Worm (Caenorhabditis elegans) whole organism, L1 larva: Measurements from ENCODE around the gene srbc-59.

Experiments used
- C16A3.4 ChIP-seq: fragments of 150-350 bp; optimal IDR thresholded peaks from 2 replicates; lab custom pipeline; 2014; ENCODE audit warnings: missing biosample characterization, missing genetic modification characterization
- F16B12.6 ChIP-seq: fragments of 150-350 bp; optimal IDR thresholded peaks from 2 replicates; lab custom pipeline; 2014; ENCODE audit warnings: missing biosample characterization, missing genetic modification characterization
- aha-1 ChIP-seq: fragments of 150-350 bp; optimal IDR thresholded peaks from 2 replicates; lab custom pipeline; 2014; ENCODE audit warnings: missing biosample characterization, missing genetic modification characterization
- ceh-82 ChIP-seq, 3 experiments: fragments of 150-350 bp in 1 of 3; sonication (generic microtip) in 2 of 3; optimal IDR thresholded peaks; 2 replicates each; lab custom pipeline; 2014 to 2017; ENCODE audit warnings: missing biosample characterization in 3 of 3, missing genetic modification characterization in 3 of 3
- ceh-90 ChIP-seq: sonication (generic microtip); optimal IDR thresholded peaks from 2 replicates; lab custom pipeline; 2016; ENCODE audit warnings: missing genetic modification characterization, missing compliant biosample characterization
- ces-1 ChIP-seq: fragments of 150-350 bp; optimal IDR thresholded peaks from 2 replicates; lab custom pipeline; 2014; ENCODE audit warnings: missing biosample characterization, missing genetic modification reagents, missing genetic modification characterization
- efl-1 ChIP-seq, 4 experiments: fragments of 150-350 bp; optimal IDR thresholded peaks in 3 of 4; peaks in 1 of 4; 1 replicate in 1 of 4; 2 replicates in 3 of 4; lab custom pipeline; 2014; ENCODE audit warnings: missing biosample characterization in 2 of 4, missing genetic modification characterization in 2 of 4, missing genetic modification reagents in 2 of 4
- efl-3 ChIP-seq: fragments of 200-800 bp; sonication (Bioruptor generic); optimal IDR thresholded peaks from 2 replicates; lab custom pipeline; 2018; ENCODE audit warnings: mild to moderate bottlenecking, missing genetic modification characterization, missing compliant biosample characterization
- egl-27 ChIP-seq, 2 experiments: fragments of 150-350 bp in 1 of 2; sonication (generic microtip); optimal IDR thresholded peaks; 3 replicates each; lab custom pipeline; 2017 to 2018; ENCODE audit warnings: missing biosample characterization in 2 of 2, missing genetic modification characterization in 2 of 2, missing genetic modification reagents in 2 of 2
- elt-3 ChIP-seq, 6 experiments: fragments of 150-350 bp in 1 of 6; sonication (generic microtip); optimal IDR thresholded peaks; 2 replicates each; lab custom pipeline; 2017 to 2018; ENCODE audit warnings: missing biosample characterization in 6 of 6, missing genetic modification characterization in 6 of 6, inconsistent platforms in 1 of 6
- ets-5 ChIP-seq: fragments of 200-800 bp; sonication (Bioruptor generic); IDR thresholded peaks from 2 replicates; pipeline ENCODE4 v1.3.6; 2022; ENCODE audit warnings: missing genetic modification characterization, missing compliant biosample characterization
- fkh-4 ChIP-seq: sonication (generic microtip); optimal IDR thresholded peaks from 2 replicates; lab custom pipeline; 2016; ENCODE audit warnings: missing compliant biosample characterization, missing genetic modification characterization, borderline replicate concordance
- hlh-17 ChIP-seq: fragments of 200-800 bp; sonication (Bioruptor generic); optimal IDR thresholded peaks from 2 replicates; lab custom pipeline; 2018; ENCODE audit warnings: missing genetic modification characterization, mild to moderate bottlenecking, missing compliant biosample characterization, moderate library complexity, borderline replicate concordance
- irx-1 ChIP-seq: sonication (generic microtip); optimal IDR thresholded peaks from 2 replicates; lab custom pipeline; 2016; ENCODE audit warnings: missing genetic modification characterization, missing compliant biosample characterization
- lin-13 ChIP-seq: fragments of 150-350 bp; optimal IDR thresholded peaks from 2 replicates; lab custom pipeline; 2014; ENCODE audit warnings: missing biosample characterization, missing genetic modification reagents, missing genetic modification characterization
- lin-14 ChIP-seq: fragments of 200-800 bp; sonication (Bioruptor generic); optimal IDR thresholded peaks from 2 replicates; lab custom pipeline; 2018; ENCODE audit warnings: mild to moderate bottlenecking, missing genetic modification characterization, moderate library complexity, missing compliant biosample characterization
- lin-15B ChIP-seq: fragments of 150-350 bp; sonication (generic microtip); optimal IDR thresholded peaks from 3 replicates; lab custom pipeline; 2014; ENCODE audit warnings: missing biosample characterization, missing genetic modification characterization
- lir-3 ChIP-seq: sonication (generic microtip); optimal IDR thresholded peaks from 2 replicates; lab custom pipeline; 2016; ENCODE audit warnings: mild to moderate bottlenecking, missing genetic modification characterization, moderate library complexity, missing compliant biosample characterization; ENCODE audit not compliant: poor library complexity
- mdl-1 ChIP-seq, 2 experiments: fragments of 150-350 bp; optimal IDR thresholded peaks; 2 replicates each; lab custom pipeline; 2014 to 2017; ENCODE audit warnings: missing biosample characterization in 2 of 2, missing genetic modification characterization in 2 of 2, inconsistent platforms in 1 of 2
- mef-2 ChIP-seq: fragments of 150-350 bp; optimal IDR thresholded peaks from 2 replicates; lab custom pipeline; 2014; ENCODE audit warnings: missing biosample characterization, missing genetic modification characterization
- nhr-28 ChIP-seq: fragments of 150-350 bp; optimal IDR thresholded peaks from 2 replicates; lab custom pipeline; 2014; ENCODE audit warnings: missing biosample characterization, missing genetic modification characterization
- nhr-47 ChIP-seq: sonication (generic microtip); optimal IDR thresholded peaks from 2 replicates; lab custom pipeline; 2016; ENCODE audit warnings: mild to moderate bottlenecking, missing genetic modification characterization, moderate library complexity, missing compliant biosample characterization
- nhr-71 ChIP-seq: sonication (generic microtip); optimal IDR thresholded peaks from 2 replicates; lab custom pipeline; 2016; ENCODE audit warnings: mild to moderate bottlenecking, missing genetic modification characterization, moderate library complexity, missing compliant biosample characterization
- nhr-85 ChIP-seq: sonication (generic microtip); peaks from one replicate; lab custom pipeline; 2016; ENCODE audit warnings: missing genetic modification characterization, inconsistent platforms, missing compliant biosample characterization
- nhr-90 ChIP-seq: sonication (generic microtip); optimal IDR thresholded peaks from 2 replicates; lab custom pipeline; 2016; ENCODE audit warnings: mild to moderate bottlenecking, missing genetic modification characterization, missing compliant biosample characterization; ENCODE audit not compliant: poor library complexity
- pag-3 ChIP-seq: sonication (generic microtip); optimal IDR thresholded peaks from 2 replicates; lab custom pipeline; 2017; ENCODE audit warnings: missing genetic modification characterization, mild to moderate bottlenecking, missing compliant biosample characterization, antibody characterized with exemption, borderline replicate concordance; ENCODE audit not compliant: insufficient read depth
- pax-3 ChIP-seq: fragments of 200-800 bp; sonication (Bioruptor generic); optimal IDR thresholded peaks from 2 replicates; lab custom pipeline; 2018; ENCODE audit warnings: mild to moderate bottlenecking, missing genetic modification characterization, moderate library complexity, missing compliant biosample characterization
- pqm-1 ChIP-seq: sonication (generic microtip); optimal IDR thresholded peaks from 3 replicates; lab custom pipeline; 2017; ENCODE audit warnings: missing biosample characterization, missing genetic modification characterization
- rnt-1 ChIP-seq: sonication (generic microtip); optimal IDR thresholded peaks from 2 replicates; lab custom pipeline; 2016; ENCODE audit warnings: mild to moderate bottlenecking, missing genetic modification characterization, moderate library complexity, missing compliant biosample characterization
- skn-1 ChIP-seq: fragments of 150-350 bp; optimal IDR thresholded peaks from 2 replicates; lab custom pipeline; 2014; ENCODE audit warnings: missing biosample characterization, missing genetic modification characterization
- snu-23 ChIP-seq: sonication (generic microtip); optimal IDR thresholded peaks from 2 replicates; lab custom pipeline; 2016; ENCODE audit warnings: missing genetic modification characterization, missing compliant biosample characterization
- sptf-1 ChIP-seq: fragments of 150-350 bp; optimal IDR thresholded peaks from 2 replicates; lab custom pipeline; 2014; ENCODE audit warnings: missing biosample characterization, missing genetic modification characterization
- vab-15 ChIP-seq: sonication (generic microtip); optimal IDR thresholded peaks from 2 replicates; lab custom pipeline; 2017; ENCODE audit warnings: missing genotype, mild to moderate bottlenecking, missing genetic modification characterization, missing compliant biosample characterization
- ztf-11 ChIP-seq, 2 experiments: sonication (generic microtip); optimal IDR thresholded peaks; 2 replicates each; lab custom pipeline; 2016 to 2017; ENCODE audit warnings: missing genetic modification characterization in 2 of 2, missing biosample characterization in 1 of 2, missing compliant biosample characterization in 1 of 2

Gene srbc-59

DNA sequence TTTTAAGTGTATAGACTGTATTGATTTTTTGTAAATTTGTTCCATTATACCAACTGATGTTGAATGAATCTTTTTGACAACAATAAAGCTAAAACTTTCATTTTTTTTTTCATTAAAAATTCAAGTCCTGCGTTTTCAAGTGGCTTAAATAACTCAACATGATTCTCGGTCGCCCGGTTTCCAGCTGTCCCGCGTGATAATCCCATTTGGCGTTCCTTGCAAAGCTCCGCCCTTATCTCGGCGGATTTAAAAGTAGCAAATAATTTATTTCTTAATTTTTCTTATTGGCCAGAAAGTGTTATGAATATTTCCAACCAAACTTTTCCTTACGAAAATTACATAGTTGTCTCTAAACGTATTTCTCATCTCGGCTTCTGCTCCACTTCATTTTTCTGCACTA is 22.3 kb upstream of the srbc-59 start, which contains the start of gene str-20:
Gene str-20 (plus strand): TSS at position 301 of the 400 bp plus-strand sequence.
- TF ChIP-seq elt-3 (tag; optimal IDR thresholded peaks at IDR 0.05; lab: Kevin White, UChicago) (no peak), mdl-1 (tag; optimal IDR thresholded peaks at IDR 0.05; lab: Kevin White, UChicago) (no peak), skn-1 (tag; lab: Kevin White, UChicago) (no peak), lin-15B (no peak), nhr-47 (tag; lab: Kevin White, UChicago) (no peak), efl-3 (GFP tag; lab: Kevin White, UChicago) (no peak), rnt-1 (no peak)

DNA sequence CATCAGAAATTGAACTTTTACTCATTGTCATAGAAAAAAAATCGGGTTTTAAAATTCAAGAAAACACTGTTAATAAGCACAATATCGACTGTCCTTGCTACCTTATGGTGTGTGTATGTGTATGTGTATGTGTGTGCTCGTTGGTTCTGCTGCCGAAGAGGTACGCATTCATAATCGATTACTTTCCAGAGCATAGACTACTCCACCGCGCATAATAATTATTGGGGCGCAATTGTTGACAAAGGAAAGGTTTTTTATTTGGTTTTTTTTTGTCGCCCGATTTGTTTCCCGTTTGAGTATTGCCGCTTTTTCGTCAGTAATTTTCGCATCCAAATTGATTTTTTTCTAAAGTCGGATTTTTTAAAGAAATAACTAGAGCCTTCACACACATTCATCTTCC is 17.2 kb upstream of the srbc-59 start, which contains the start of gene C05E4.15:
Gene C05E4.15 (minus strand): TSS at position 101 of the 400 bp plus-strand sequence.
- no peak for TF ChIP-seq egl-27 (tag; optimal IDR thresholded peaks at IDR 0.05; lab: Kevin White, UChicago)

DNA sequence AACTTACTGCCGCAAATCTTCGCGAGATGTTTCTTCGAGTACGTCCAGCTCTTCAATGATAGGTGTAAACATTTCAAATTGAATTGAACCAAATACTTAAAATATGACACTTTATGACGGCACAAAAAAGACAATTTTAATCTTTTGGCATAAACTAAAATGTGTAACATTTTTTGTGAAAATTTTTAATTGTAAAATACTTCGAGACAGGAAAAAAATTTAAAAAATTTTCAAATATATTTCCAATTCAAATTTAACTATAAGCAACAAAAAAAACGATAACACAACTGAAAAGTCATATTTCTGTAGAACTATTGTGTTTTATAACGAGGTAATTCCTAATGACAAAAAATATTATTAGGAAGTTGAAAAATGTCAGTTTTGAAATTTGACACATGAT is 16.6 kb upstream of the srbc-59 start, which contains the start of gene C05E4.12:
Gene C05E4.12 (minus strand): TSS at position 101 of the 400 bp plus-strand sequence.
- TF ChIP-seq irx-1 (tag; lab: Kevin White, UChicago) (no peak), ces-1 (GFP tag; lab: Kevin White, UChicago) (no peak), snu-23 (no peak), ztf-11 (tag; optimal IDR thresholded peaks at IDR 0.05; lab: Kevin White, UChicago) (no peak), C16A3.4 (tag; lab: Kevin White, UChicago) (no peak), pqm-1 (no peak), pag-3 (tag; lab: Kevin White, UChicago) (no peak), lin-14 (GFP tag; lab: Kevin White, UChicago) (no peak), F16B12.6 (tag; lab: Kevin White, UChicago) (no peak)

- no peak for TF ChIP-seq nhr-90 (tag; lab: Kevin White, UChicago)
- TF ChIP-seq vab-15 = no peak
- no peak for TF ChIP-seq nhr-71 (tag; lab: Kevin White, UChicago)
- no peak for TF ChIP-seq skn-1 (tag; lab: Kevin White, UChicago)
- TF ChIP-seq mef-2 = no peak
- TF ChIP-seq sptf-1 (tag; lab: Kevin White, UChicago) = no peak
- no peak for TF ChIP-seq ceh-82 (tag; optimal IDR thresholded peaks at IDR 0.05; lab: Kevin White, UChicago)
- TF ChIP-seq fkh-4 (tag; lab: Kevin White, UChicago) = no peak
- TF ChIP-seq aha-1 (tag; lab: Kevin White, UChicago) = no peak
- TF ChIP-seq ceh-90 = no peak
- TF ChIP-seq efl-1 (optimal IDR thresholded peaks at IDR 0.05; lab: Kevin White, UChicago) = no peak
- TF ChIP-seq efl-1 (GFP tag; optimal IDR thresholded peaks at IDR 0.05 in 1 of 2; lab: Kevin White, UChicago) = no peak
- TF ChIP-seq nhr-28 = no peak
- no peak for TF ChIP-seq pax-3 (tag; lab: Kevin White, UChicago)
- no peak for TF ChIP-seq lin-15B
- TF ChIP-seq pqm-1 = no peak
- TF ChIP-seq hlh-17 (GFP tag; lab: Kevin White, UChicago) = no peak
- no peak for TF ChIP-seq snu-23
- no peak for TF ChIP-seq lin-13 (GFP tag; lab: Kevin White, UChicago)
- TF ChIP-seq lir-3 = no peak
Measured at ce11 chrV:762340-762739, 16.1 kb upstream of the srbc-59 start, which contains the start of gene srp-2. srp-2 (plus strand) TSS chrV:762640.

DNA sequence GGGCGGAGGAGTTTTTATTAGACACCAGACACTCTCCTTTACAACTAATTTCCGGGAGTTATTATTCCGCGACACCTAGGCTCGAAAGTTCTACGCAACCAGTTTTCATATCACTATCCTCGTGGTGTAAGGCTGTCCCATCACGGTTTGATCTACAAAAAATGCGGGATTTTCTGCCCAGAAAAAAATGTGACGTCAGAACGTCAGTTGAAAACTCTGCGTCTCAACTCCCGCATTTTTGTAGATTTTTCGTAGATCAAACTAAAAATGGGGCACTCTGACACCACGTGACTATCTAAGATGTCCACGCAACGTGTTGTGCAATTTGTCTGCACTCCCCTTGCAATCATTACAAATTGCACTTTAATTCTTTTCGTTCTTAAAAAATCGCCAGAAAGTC is 13.7 kb upstream of the srbc-59 start, which contains the start of gene str-238:
Gene str-238 (plus strand): TSS at position 301 of the 400 bp plus-strand sequence.
- TF ChIP-seq ets-5 (GFP tag; lab: Robert Waterston, UW) (no peak), nhr-85 (tag; lab: Kevin White, UChicago) (peak; percentile 2)
